Worm (Caenorhabditis elegans) whole organism, young adult: Measurements from ENCODE around the gene F38H4.4.
A peak's percentile ranks its signal among the peaks of the same experiment; 100 is the strongest.

Experiments
- B0261.1 ChIP-seq: sonication (generic microtip); optimal IDR thresholded peaks from 2 replicates; lab custom pipeline; 2016; ENCODE audit warnings: mild to moderate bottlenecking, missing genetic modification characterization, moderate library complexity, missing compliant biosample characterization
- F22D6.2 ChIP-seq: sonication (generic microtip); optimal IDR thresholded peaks from 2 replicates; lab custom pipeline; 2016; ENCODE audit warnings: mild to moderate bottlenecking, missing genetic modification characterization, missing compliant biosample characterization
- F49E8.2 ChIP-seq: sonication (generic microtip); optimal IDR thresholded peaks from 3 replicates; lab custom pipeline; 2017; ENCODE audit warnings: missing genetic modification characterization, mild to moderate bottlenecking, missing compliant biosample characterization, antibody characterized with exemption, moderate library complexity; ENCODE audit not compliant: insufficient read depth
- F52B5.7 ChIP-seq: sonication (generic microtip); optimal IDR thresholded peaks from 2 replicates; lab custom pipeline; 2016; ENCODE audit warnings: mild to moderate bottlenecking, missing genetic modification characterization, missing compliant biosample characterization
- F55B11.4 ChIP-seq: sonication (generic microtip); optimal IDR thresholded peaks from 2 replicates; lab custom pipeline; 2016; ENCODE audit warnings: missing compliant biosample characterization, missing genetic modification characterization, borderline replicate concordance; ENCODE audit not compliant: insufficient read depth
- F57C9.4 ChIP-seq: sonication (generic microtip); optimal IDR thresholded peaks from 2 replicates; lab custom pipeline; 2017; ENCODE audit warnings: mild to moderate bottlenecking, missing genetic modification characterization, missing compliant biosample characterization
- K12H6.12 ChIP-seq: fragments of 200-800 bp; sonication (Bioruptor generic); optimal IDR thresholded peaks from 2 replicates; lab custom pipeline; 2018; ENCODE audit warnings: mild to moderate bottlenecking, missing genetic modification characterization, missing compliant biosample characterization
- T26A5.8 ChIP-seq: sonication (generic microtip); optimal IDR thresholded peaks from 2 replicates; lab custom pipeline; 2016; ENCODE audit warnings: missing genetic modification characterization, missing compliant biosample characterization
- Y53F4B.3 ChIP-seq: fragments of 200-800 bp; sonication (Bioruptor generic); IDR thresholded peaks from 2 replicates; pipeline ENCODE4 v1.3.6; 2022; ENCODE audit warnings: missing genetic modification reagents, missing genetic modification characterization, missing compliant biosample characterization
- Y53G8AR.9 ChIP-seq: fragments of 200-800 bp; sonication (Bioruptor generic); conservative IDR thresholded peaks from 2 replicates; pipeline ENCODE4 v1.3.6; 2022; ENCODE audit warnings: missing genetic modification reagents, missing genetic modification characterization, missing compliant biosample characterization
- attf-5 ChIP-seq: fragments of 200-800 bp; sonication (Bioruptor generic); optimal IDR thresholded peaks from 2 replicates; lab custom pipeline; 2018; ENCODE audit warnings: mild to moderate bottlenecking, missing genetic modification characterization, missing compliant biosample characterization
- ceh-27 ChIP-seq: fragments of 200-800 bp; sonication (Bioruptor generic); optimal IDR thresholded peaks from 2 replicates; lab custom pipeline; 2018; ENCODE audit warnings: mild to moderate bottlenecking, missing genetic modification characterization, moderate library complexity, missing compliant biosample characterization
- ceh-40 ChIP-seq: fragments of 200-800 bp; sonication (Bioruptor generic); IDR thresholded peaks from 2 replicates; pipeline ENCODE4 v1.3.6; 2022; ENCODE audit warnings: missing genetic modification characterization, missing compliant biosample characterization
- ceh-79 ChIP-seq: sonication (generic microtip); optimal IDR thresholded peaks from 2 replicates; lab custom pipeline; 2017; ENCODE audit warnings: mild to moderate bottlenecking, missing genetic modification characterization, missing compliant biosample characterization
- ceh-91 ChIP-seq: fragments of 200-800 bp; sonication (Bioruptor generic); IDR thresholded peaks from 2 replicates; pipeline ENCODE4 v1.3.6; 2022; ENCODE audit warnings: missing genetic modification reagents, missing genetic modification characterization, missing compliant biosample characterization
- dpff-1 ChIP-seq: sonication (generic microtip); optimal IDR thresholded peaks from 2 replicates; lab custom pipeline; 2017; ENCODE audit warnings: mild to moderate bottlenecking, missing genetic modification characterization, missing compliant biosample characterization
- dpl-1 ChIP-seq: fragments of 150-350 bp; optimal IDR thresholded peaks from 2 replicates; lab custom pipeline; 2014; ENCODE audit warnings: missing biosample characterization, missing genetic modification reagents, missing genetic modification characterization
- efl-1 ChIP-seq: fragments of 150-350 bp; optimal IDR thresholded peaks from 2 replicates; lab custom pipeline; 2014; ENCODE audit warnings: missing biosample characterization, missing genetic modification reagents, missing genetic modification characterization
- egl-18 ChIP-seq: fragments of 200-800 bp; sonication (Bioruptor generic); IDR thresholded peaks from 2 replicates; pipeline ENCODE4 v1.3.6; 2022; ENCODE audit warnings: missing genetic modification reagents, missing genetic modification characterization, missing compliant biosample characterization
- egl-44 ChIP-seq: fragments of 200-800 bp; sonication (Bioruptor generic); IDR thresholded peaks from 2 replicates; pipeline ENCODE4 v1.3.6; 2022; ENCODE audit warnings: missing genetic modification reagents, missing genetic modification characterization, missing compliant biosample characterization
- egrh-3 ChIP-seq: fragments of 200-800 bp; sonication (Bioruptor generic); IDR thresholded peaks from 2 replicates; pipeline ENCODE4 v1.3.6; 2022; ENCODE audit warnings: missing genetic modification reagents, missing genetic modification characterization, missing compliant biosample characterization
- hmg-1.2 ChIP-seq: fragments of 200-800 bp; sonication (Bioruptor generic); IDR thresholded peaks from 2 replicates; pipeline ENCODE4 v1.3.6; 2022; ENCODE audit warnings: missing genetic modification reagents, missing genetic modification characterization, missing compliant biosample characterization
- hmg-20 ChIP-seq: fragments of 200-800 bp; sonication (Bioruptor generic); IDR thresholded peaks from 2 replicates; pipeline ENCODE4 v1.3.6; 2022; ENCODE audit warnings: missing genetic modification reagents, missing genetic modification characterization, missing compliant biosample characterization
- let-607 ChIP-seq, 2 experiments: fragments of 200-800 bp in 1 of 2; sonication (Bioruptor generic) in 1 of 2; sonication (generic microtip) in 1 of 2; optimal IDR thresholded peaks; 2 replicates each; lab custom pipeline; 2016 to 2018; ENCODE audit warnings: mild to moderate bottlenecking in 2 of 2, missing compliant biosample characterization in 2 of 2, missing genetic modification characterization in 2 of 2, moderate library complexity in 2 of 2, missing genotype in 1 of 2
- lin-35 ChIP-seq, 3 experiments: fragments of 150-350 bp in 2 of 3; sonication (generic microtip) in 1 of 3; optimal IDR thresholded peaks; 2 replicates each; lab custom pipeline; 2014 to 2018; ENCODE audit warnings: missing biosample characterization in 3 of 3, missing genetic modification characterization in 3 of 3, missing genetic modification reagents in 3 of 3
- madf-10 ChIP-seq: sonication (generic microtip); optimal IDR thresholded peaks from 2 replicates; lab custom pipeline; 2016; ENCODE audit warnings: mild to moderate bottlenecking, missing genetic modification characterization, missing compliant biosample characterization
- mcd-1 ChIP-seq: fragments of 200-800 bp; sonication (Bioruptor generic); IDR thresholded peaks from 2 replicates; pipeline ENCODE4 v1.3.6; 2022; ENCODE audit warnings: missing genetic modification reagents, missing genetic modification characterization, missing compliant biosample characterization
- mxl-1 ChIP-seq: sonication (generic microtip); optimal IDR thresholded peaks from 2 replicates; lab custom pipeline; 2016; ENCODE audit warnings: missing genetic modification characterization, missing compliant biosample characterization
- nfya-2 ChIP-seq: fragments of 200-800 bp; sonication (Bioruptor generic); IDR thresholded peaks from 2 replicates; pipeline ENCODE4 v1.3.6; 2022; ENCODE audit warnings: missing genetic modification reagents, missing genetic modification characterization, missing compliant biosample characterization
- rcor-1 ChIP-seq: fragments of 200-800 bp; sonication (Bioruptor generic); IDR thresholded peaks from 2 replicates; pipeline ENCODE4 v1.3.6; 2022; ENCODE audit warnings: missing genetic modification reagents, missing genetic modification characterization, missing compliant biosample characterization
- rpc-1 ChIP-seq, 2 experiments: fragments of 150-350 bp in 1 of 2; sonication (generic microtip) in 1 of 2; optimal IDR thresholded peaks; 2 replicates each; lab custom pipeline; 2014 to 2018; ENCODE audit warnings: missing biosample characterization in 1 of 2, missing genetic modification characterization in 1 of 2, missing genetic modification reagents in 1 of 2, missing genotype in 1 of 2
- sdz-38 ChIP-seq: sonication (generic microtip); optimal IDR thresholded peaks from 2 replicates; lab custom pipeline; 2016; ENCODE audit warnings: missing genotype, missing genetic modification characterization, missing compliant biosample characterization
- tbx-9 ChIP-seq: sonication (generic microtip); optimal IDR thresholded peaks from 2 replicates; lab custom pipeline; 2016; ENCODE audit warnings: borderline replicate concordance, missing genetic modification characterization, inconsistent platforms, missing compliant biosample characterization
- tlf-1 ChIP-seq: fragments of 200-800 bp; sonication (Bioruptor generic); optimal IDR thresholded peaks from 2 replicates; lab custom pipeline; 2018; ENCODE audit warnings: mild to moderate bottlenecking, missing genetic modification characterization, missing compliant biosample characterization
- unc-130 ChIP-seq: sonication (generic microtip); optimal IDR thresholded peaks from 2 replicates; lab custom pipeline; 2016; ENCODE audit warnings: missing genetic modification reagents, missing genetic modification characterization, missing compliant biosample characterization
- zfh-2 ChIP-seq: fragments of 200-800 bp; sonication (Bioruptor generic); conservative IDR thresholded peaks from 2 replicates; pipeline ENCODE4 v1.3.6; 2022; ENCODE audit warnings: missing genetic modification reagents, missing genetic modification characterization, missing compliant biosample characterization
- zim-3 ChIP-seq: sonication (generic microtip); optimal IDR thresholded peaks from 2 replicates; lab custom pipeline; 2017; ENCODE audit warnings: mild to moderate bottlenecking, missing genetic modification characterization, moderate library complexity, missing compliant biosample characterization
- ztf-6 ChIP-seq: fragments of 200-800 bp; sonication (Bioruptor generic); IDR thresholded peaks from 2 replicates; pipeline ENCODE4 v1.3.6; 2022; ENCODE audit warnings: missing genetic modification reagents, missing genetic modification characterization, missing compliant biosample characterization

The F38H4.4 gene

DNA sequence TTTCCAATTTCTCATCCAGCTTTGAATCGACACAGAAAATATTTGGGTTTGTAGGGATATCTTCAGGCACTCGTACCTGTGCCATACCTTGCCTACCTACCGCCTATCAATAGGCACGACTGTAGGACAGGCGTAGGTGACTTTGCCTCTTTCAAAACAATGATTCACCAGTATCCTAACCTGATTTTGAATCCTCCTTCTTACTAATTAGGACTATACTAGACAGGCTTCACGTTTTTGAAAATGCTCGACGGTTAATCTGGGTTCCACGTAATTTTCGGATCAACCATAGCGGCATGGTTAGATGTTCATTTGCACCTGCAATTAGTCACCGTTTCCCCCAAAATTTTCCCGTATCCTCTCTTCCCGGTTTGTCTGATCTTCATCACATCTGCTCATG lies 20.4 kb downstream of the F38H4.4 start:
- TF ChIP-seq zfh-2 (GFP tag; lab: Robert Waterston, UW) (no peak), Y53G8AR.9 (GFP tag; lab: Robert Waterston, UW) (no peak), F49E8.2 (tag; lab: Kevin White, UChicago) (no peak)

DNA sequence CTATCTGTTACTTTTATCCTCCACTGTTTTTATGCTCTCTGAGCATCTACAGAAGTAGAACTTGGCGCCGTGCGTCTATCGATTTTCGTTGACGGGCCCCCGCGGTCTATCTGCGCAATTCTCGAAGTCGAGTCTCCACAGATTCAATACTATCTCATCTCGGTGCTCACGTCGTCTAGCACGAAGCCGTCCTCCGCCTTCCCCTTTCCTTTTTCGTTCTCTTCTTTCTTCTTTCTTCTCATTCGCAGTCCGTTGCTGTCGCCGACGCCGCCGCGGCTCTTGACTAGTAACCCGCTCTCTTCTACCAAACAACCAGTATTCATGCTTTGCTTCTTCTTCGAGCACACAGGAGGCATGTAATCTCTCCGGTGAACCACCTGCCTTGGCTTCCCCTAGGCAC lies 23.0 kb downstream of the F38H4.4 start:
- TF ChIP-seq ceh-91 (GFP tag; lab: Robert Waterston, UW) (no peak), mxl-1 (tag; lab: Kevin White, UChicago) (no peak), let-607 (tag; optimal IDR thresholded peaks at IDR 0.05; lab: Kevin White, UChicago) (no peak), K12H6.12 (tag; lab: Kevin White, UChicago) (peak; percentile 9), ceh-40 (GFP tag; lab: Robert Waterston, UW) (no peak), nfya-2 (GFP tag; lab: Robert Waterston, UW) (no peak), F22D6.2 (tag; lab: Kevin White, UChicago) (no peak), F52B5.7 (tag; lab: Kevin White, UChicago) (no peak), efl-1 (GFP tag; lab: Kevin White, UChicago) (no peak), tbx-9 (tag; lab: Kevin White, UChicago) (no peak), mcd-1 (GFP tag; lab: Robert Waterston, UW) (peak; percentile 31; the same call in 1 of the 2 replicates), rpc-1 (optimal IDR thresholded peaks at IDR 0.05; lab: Kevin White, UChicago) (no peak), rpc-1 (tag; optimal IDR thresholded peaks at IDR 0.05; lab: Kevin White, UChicago) (no peak), zim-3 (no peak), zfh-2 (GFP tag; lab: Robert Waterston, UW) (peak; percentile 65), egrh-3 (GFP tag; lab: Robert Waterston, UW) (0 out of 2 replicates have a peak, but pooled peaks have one; percentile 10), T26A5.8 (tag; lab: Kevin White, UChicago) (no peak), egl-18 (no peak), ceh-27 (GFP tag; lab: Kevin White, UChicago) (peak; percentile 1), B0261.1 (tag; lab: Kevin White, UChicago) (no peak), tlf-1 (GFP tag; lab: Kevin White, UChicago) (no peak), ceh-79 (no peak), hmg-1.2 (peak; percentile 37; the same call in 1 of the 2 replicates), rcor-1 (GFP tag; lab: Robert Waterston, UW) (no peak), unc-130 (GFP tag; lab: Kevin White, UChicago) (no peak), madf-10 (tag; lab: Kevin White, UChicago) (peak; percentile 39), ztf-6 (GFP tag; lab: Robert Waterston, UW) (no peak), dpl-1 (GFP tag; lab: Kevin White, UChicago) (no peak), dpff-1 (no peak)

DNA sequence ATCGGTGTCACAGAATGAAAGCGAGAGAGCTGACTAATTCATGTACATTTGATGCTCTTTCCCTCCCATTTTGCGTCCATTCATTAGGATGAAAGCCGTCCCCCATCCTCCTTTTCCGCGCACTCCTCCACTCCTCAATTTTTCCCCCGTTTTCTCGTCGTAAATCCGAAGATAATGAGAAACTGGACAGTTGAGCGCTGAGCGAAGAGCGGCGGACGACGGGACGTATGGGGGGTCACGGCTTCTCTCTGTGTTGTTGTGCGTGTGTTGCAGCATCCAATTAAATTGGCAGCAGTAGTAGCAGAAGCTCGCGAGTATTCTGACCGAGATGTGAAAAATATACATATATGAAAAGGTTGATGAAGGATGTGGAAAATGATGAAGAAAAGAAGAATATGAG lies 23.8 kb downstream of the F38H4.4 start:
- TF ChIP-seq attf-5 (GFP tag; lab: Kevin White, UChicago) (no peak), F57C9.4 (tag; lab: Kevin White, UChicago) (no peak), lin-35 (GFP tag; optimal IDR thresholded peaks at IDR 0.05; lab: Kevin White, UChicago) (no peak), egl-44 (GFP tag; lab: Robert Waterston, UW) (no peak), F55B11.4 (tag; lab: Kevin White, UChicago) (no peak), hmg-20 (no peak), sdz-38 (tag; lab: Kevin White, UChicago) (no peak), Y53F4B.3 (GFP tag; lab: Robert Waterston, UW) (no peak)
